Worm (Caenorhabditis elegans) whole organism, early embryonic: ENCODE measurements around the gene Y49E10.27.

ENCODE experiments used
- B0310.2 ChIP-seq: sonication (generic microtip); optimal IDR thresholded peaks from 2 replicates; lab custom pipeline; 2016; ENCODE audit warnings: mild to moderate bottlenecking, missing genetic modification characterization, missing compliant biosample characterization
- F13C5.2 ChIP-seq: sonication (generic microtip); optimal IDR thresholded peaks from 2 replicates; lab custom pipeline; 2017; ENCODE audit warnings: mild to moderate bottlenecking, missing genetic modification characterization, inconsistent platforms, missing compliant biosample characterization
- aly-1 ChIP-seq: sonication (generic microtip); optimal IDR thresholded peaks from 2 replicates; lab custom pipeline; 2016; ENCODE audit warnings: missing genetic modification characterization, missing compliant biosample characterization
- ama-1 ChIP-seq: fragments of 150-350 bp; optimal IDR thresholded peaks from 2 replicates; lab custom pipeline; 2014
- ceh-13 ChIP-seq: fragments of 200-800 bp; sonication (Bioruptor generic); optimal IDR thresholded peaks from 2 replicates; lab custom pipeline; 2018; ENCODE audit warnings: mild to moderate bottlenecking, missing genetic modification characterization, missing compliant biosample characterization
- ceh-36 ChIP-seq: sonication (generic microtip); optimal IDR thresholded peaks from 2 replicates; lab custom pipeline; 2016; ENCODE audit warnings: missing genetic modification characterization, inconsistent platforms, missing compliant biosample characterization
- ets-7 ChIP-seq: sonication (generic microtip); optimal IDR thresholded peaks from 2 replicates; lab custom pipeline; 2016; ENCODE audit warnings: missing genotype, missing genetic modification characterization, missing compliant biosample characterization
- flt-1 ChIP-seq: fragments of 200-800 bp; sonication (Bioruptor generic); IDR thresholded peaks from 2 replicates; pipeline ENCODE4 v1.3.6; 2022; ENCODE audit warnings: missing genetic modification characterization, missing compliant biosample characterization
- hmbx-1 ChIP-seq: sonication (generic microtip); optimal IDR thresholded peaks from 2 replicates; lab custom pipeline; 2016; ENCODE audit warnings: mild to moderate bottlenecking, missing genetic modification characterization, missing compliant biosample characterization
- hmg-4 ChIP-seq: fragments of 200-800 bp; sonication (Bioruptor generic); optimal IDR thresholded peaks from 2 replicates; lab custom pipeline; 2018; ENCODE audit warnings: mild to moderate bottlenecking, missing genetic modification characterization, missing compliant biosample characterization
- hnd-1 ChIP-seq: sonication (generic microtip); optimal IDR thresholded peaks from 2 replicates; lab custom pipeline; 2016; ENCODE audit warnings: missing genetic modification characterization, missing compliant biosample characterization
- pes-1 ChIP-seq: fragments of 200-800 bp; sonication (Bioruptor generic); IDR thresholded peaks from 2 replicates; pipeline ENCODE4 v1.3.6; 2022; ENCODE audit warnings: missing genetic modification reagents, missing genetic modification characterization, missing compliant biosample characterization
- scrt-1 ChIP-seq: fragments of 200-800 bp; sonication (Bioruptor generic); IDR thresholded peaks from 2 replicates; pipeline ENCODE4 v1.3.6; 2022; ENCODE audit warnings: missing genetic modification characterization, missing compliant biosample characterization
- sea-1 ChIP-seq: fragments of 200-800 bp; sonication (Bioruptor generic); conservative IDR thresholded peaks from 2 replicates; pipeline ENCODE4 v1.3.6; 2022; ENCODE audit warnings: missing genetic modification characterization, missing compliant biosample characterization
- tbx-11 ChIP-seq: fragments of 200-800 bp; sonication (Bioruptor generic); IDR thresholded peaks from 2 replicates; pipeline ENCODE4 v1.3.6; 2022; ENCODE audit warnings: missing genetic modification characterization, missing compliant biosample characterization
- tbx-37 ChIP-seq: fragments of 200-800 bp; sonication (Bioruptor generic); conservative IDR thresholded peaks from 2 replicates; pipeline ENCODE4 v1.3.6; 2022; ENCODE audit warnings: missing genetic modification reagents, missing genetic modification characterization, missing compliant biosample characterization
- tra-4 ChIP-seq: sonication (generic microtip); optimal IDR thresholded peaks from 2 replicates; lab custom pipeline; 2017; ENCODE audit warnings: missing genetic modification characterization, missing compliant biosample characterization

The Y49E10.27 gene

ce11 chrIII:12455651-12456420, 21.6 kb downstream of the Y49E10.27 start:
- TF ChIP-seq F13C5.2 (tag; lab: Kevin White, UChicago), result no peak
- TF ChIP-seq pes-1, result no peak
- TF ChIP-seq tra-4 (tag; lab: Kevin White, UChicago), result no peak
- TF ChIP-seq ceh-36 (tag; lab: Kevin White, UChicago), result no peak
- no peak for TF ChIP-seq sea-1 (GFP tag; lab: Robert Waterston, UW)
- no peak for TF ChIP-seq aly-1
- no peak for TF ChIP-seq hmbx-1 (tag; lab: Kevin White, UChicago)
- TF ChIP-seq flt-1 (GFP tag; lab: Robert Waterston, UW), result no peak
- TF ChIP-seq hmg-4, result no peak
- TF ChIP-seq ama-1 (lab: Kevin White, UChicago), result no peak
- TF ChIP-seq B0310.2 (tag; lab: Kevin White, UChicago), result no peak
- TF ChIP-seq scrt-1 (GFP tag; lab: Robert Waterston, UW), result no peak
- no peak for TF ChIP-seq tbx-37
- no peak for TF ChIP-seq hnd-1 (tag; lab: Kevin White, UChicago)
- TF ChIP-seq ceh-13 (GFP tag; lab: Kevin White, UChicago), result no peak

DNA sequence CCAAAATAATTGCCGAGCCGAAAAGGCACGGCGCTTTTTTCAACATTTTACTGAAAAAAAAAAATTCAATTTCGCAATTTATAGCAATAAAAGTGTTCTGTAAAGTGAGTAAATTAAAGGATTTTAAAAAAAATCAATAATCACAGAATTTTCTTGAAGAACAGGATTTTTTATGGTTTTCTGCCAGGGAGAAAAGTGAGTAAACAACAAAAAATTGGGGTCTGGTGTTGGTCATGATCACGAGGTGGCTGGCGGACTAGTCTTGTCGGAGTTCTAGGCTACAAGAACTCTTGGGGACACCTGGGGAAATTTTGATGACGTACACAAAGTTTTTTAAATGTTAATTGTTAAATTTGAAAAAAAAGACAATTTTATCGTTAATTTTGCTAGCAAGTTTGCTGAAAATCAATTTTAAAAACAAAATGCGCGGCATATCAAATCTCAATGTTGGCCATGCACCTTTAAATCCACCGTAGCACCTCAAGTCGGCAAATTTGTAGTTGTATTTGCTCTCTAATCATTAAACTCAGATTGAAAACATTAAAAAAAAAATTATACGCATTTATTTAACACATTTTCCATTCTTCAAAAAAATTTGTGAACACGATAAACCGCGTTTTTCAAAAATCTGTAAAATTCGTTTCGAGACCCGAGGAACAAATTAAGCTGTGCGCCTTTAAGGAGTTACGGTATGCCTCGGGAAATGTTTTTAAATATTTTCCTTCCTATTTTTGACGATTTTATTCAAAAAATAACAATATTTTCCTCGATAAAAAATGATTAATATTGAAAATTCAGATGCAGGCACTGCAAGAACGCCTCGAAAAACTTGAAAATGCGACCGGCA, 22.8 kb downstream of the Y49E10.27 start, which contains the start of the genes scav-3 and Y49E10.21:
TSS of gene scav-3 (minus strand) at position 50 of the 847 bp plus-strand sequence.
TSS of gene Y49E10.21 (plus strand) at position 797 of the 847 bp plus-strand sequence.
- TF ChIP-seq pes-1, result no peak
- no peak for TF ChIP-seq ceh-13 (GFP tag; lab: Kevin White, UChicago)
- TF ChIP-seq F13C5.2 (tag; lab: Kevin White, UChicago), result no peak
- no peak for TF ChIP-seq ceh-36 (tag; lab: Kevin White, UChicago)
- TF ChIP-seq hmbx-1 (tag; lab: Kevin White, UChicago), result no peak
- no peak for TF ChIP-seq tbx-11 (GFP tag; lab: Robert Waterston, UW)
- no peak for TF ChIP-seq ama-1 (lab: Kevin White, UChicago)
- TF ChIP-seq tbx-37, result no peak
- no peak for TF ChIP-seq flt-1 (GFP tag; lab: Robert Waterston, UW)
- no peak for TF ChIP-seq sea-1 (GFP tag; lab: Robert Waterston, UW)
- no peak for TF ChIP-seq hnd-1 (tag; lab: Kevin White, UChicago)
- TF ChIP-seq B0310.2 (tag; lab: Kevin White, UChicago), result no peak
- TF ChIP-seq hmg-4, result no peak
- no peak for TF ChIP-seq scrt-1 (GFP tag; lab: Robert Waterston, UW)

DNA sequence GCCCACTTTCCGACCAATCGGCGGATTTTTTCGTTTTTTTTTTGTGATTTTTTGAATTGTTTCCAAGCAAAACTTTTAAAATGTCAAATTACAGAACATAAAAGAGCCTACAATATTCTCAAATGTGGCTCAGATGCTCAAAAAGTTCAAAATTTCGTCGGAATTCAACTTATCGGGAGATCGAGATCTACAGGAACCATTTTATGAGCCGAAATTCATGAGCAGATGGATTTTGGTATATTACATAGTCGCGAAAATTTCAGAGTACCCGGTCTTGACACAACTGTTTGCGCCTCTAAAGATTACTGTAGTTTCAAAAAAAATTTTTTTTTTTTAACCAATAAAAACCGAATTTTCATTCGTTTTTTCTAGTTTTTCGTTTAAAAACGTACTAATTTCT, 24.8 kb downstream of the Y49E10.27 start:
- TF ChIP-seq flt-1 (GFP tag; lab: Robert Waterston, UW), result no peak
- TF ChIP-seq sea-1 (GFP tag; lab: Robert Waterston, UW), result no peak
- no peak for TF ChIP-seq hnd-1 (tag; lab: Kevin White, UChicago)
- no peak for TF ChIP-seq F13C5.2 (tag; lab: Kevin White, UChicago)
- TF ChIP-seq scrt-1 (GFP tag; lab: Robert Waterston, UW), result no peak
- no peak for TF ChIP-seq aly-1
- TF ChIP-seq ets-7, result no peak
- TF ChIP-seq ama-1 (lab: Kevin White, UChicago), result no peak
- no peak for TF ChIP-seq tbx-11 (GFP tag; lab: Robert Waterston, UW)
- TF ChIP-seq hmg-4, result no peak
- TF ChIP-seq tbx-37, result no peak
- no peak for TF ChIP-seq hmbx-1 (tag; lab: Kevin White, UChicago)
- no peak for TF ChIP-seq tra-4 (tag; lab: Kevin White, UChicago)
- TF ChIP-seq pes-1, result no peak
- no peak for TF ChIP-seq ceh-13 (GFP tag; lab: Kevin White, UChicago)
- no peak for TF ChIP-seq ceh-36 (tag; lab: Kevin White, UChicago)
- no peak for TF ChIP-seq B0310.2 (tag; lab: Kevin White, UChicago)

ce11 chrIII:12466310-12466709, 32.1 kb downstream of the Y49E10.27 start, which contains the start of gene pstk-1:
pstk-1 (plus strand) TSS chrIII:12466610.
- TF ChIP-seq tbx-11 (GFP tag; lab: Robert Waterston, UW) (no peak), F13C5.2 (tag; lab: Kevin White, UChicago) (no peak), flt-1 (GFP tag; lab: Robert Waterston, UW) (no peak), tbx-37 (no peak), sea-1 (GFP tag; lab: Robert Waterston, UW) (no peak), tra-4 (tag; lab: Kevin White, UChicago) (no peak), aly-1 (no peak), ama-1 (lab: Kevin White, UChicago) (no peak), hnd-1 (tag; lab: Kevin White, UChicago) (no peak), B0310.2 (tag; lab: Kevin White, UChicago) (no peak), hmg-4 (no peak)

DNA sequence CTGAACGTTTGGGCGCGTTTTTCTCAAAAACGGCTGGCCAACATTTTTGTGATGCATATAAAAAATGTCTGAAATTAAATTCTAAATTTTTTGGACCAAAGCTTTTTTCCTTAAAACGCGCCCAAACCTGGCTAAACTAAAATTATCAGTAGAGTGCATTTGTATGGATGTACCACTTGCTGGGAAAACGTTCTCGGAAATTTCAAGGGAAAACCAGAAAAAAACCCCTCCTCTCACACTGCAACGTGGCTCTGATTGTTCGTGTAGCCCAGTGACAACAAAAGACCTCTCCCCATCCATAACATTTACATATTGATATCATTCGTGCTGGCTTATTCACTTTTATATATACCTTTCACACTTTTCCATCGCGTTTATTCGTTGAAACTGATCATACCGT, 34.7 kb downstream of the Y49E10.27 start, which contains the start of gene Y49E10.29:
TSS of gene Y49E10.29 (plus strand) at position 301 of the 400 bp plus-strand sequence.
- TF ChIP-seq ama-1 (lab: Kevin White, UChicago) (no peak), flt-1 (GFP tag; lab: Robert Waterston, UW) (no peak), pes-1 (no peak), ceh-13 (GFP tag; lab: Kevin White, UChicago) (no peak), ets-7 (no peak), tbx-11 (GFP tag; lab: Robert Waterston, UW) (no peak), ceh-36 (tag; lab: Kevin White, UChicago) (no peak), sea-1 (GFP tag; lab: Robert Waterston, UW) (no peak), scrt-1 (GFP tag; lab: Robert Waterston, UW) (no peak), hmbx-1 (tag; lab: Kevin White, UChicago) (no peak), hmg-4 (no peak), aly-1 (no peak), tbx-37 (no peak), tra-4 (tag; lab: Kevin White, UChicago) (no peak), B0310.2 (tag; lab: Kevin White, UChicago) (no peak), hnd-1 (tag; lab: Kevin White, UChicago) (no peak), F13C5.2 (tag; lab: Kevin White, UChicago) (no peak)

DNA sequence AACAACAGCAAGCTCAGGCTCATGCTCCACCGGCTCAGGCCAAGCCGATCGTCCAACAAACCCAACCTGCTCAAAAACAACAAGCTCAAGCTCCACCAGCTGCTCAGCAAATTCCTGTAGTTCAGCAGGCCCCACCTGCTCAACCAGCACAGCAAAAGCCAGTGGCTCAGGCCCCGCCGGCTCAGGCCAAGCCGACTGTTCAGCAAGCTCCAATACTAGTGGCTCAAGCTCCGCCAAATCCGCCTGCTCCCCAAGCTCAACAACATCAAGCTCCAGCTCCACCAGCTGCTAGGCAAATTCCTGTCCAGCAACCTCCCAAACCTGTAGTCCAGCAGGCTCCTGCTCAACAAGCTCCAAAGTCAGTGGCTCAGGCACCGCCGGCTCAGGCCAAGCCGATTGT, 35.6 kb downstream of the Y49E10.27 start:
- TF ChIP-seq ets-7 (no peak), pes-1 (no peak), tra-4 (tag; lab: Kevin White, UChicago) (no peak), sea-1 (GFP tag; lab: Robert Waterston, UW) (no peak), flt-1 (GFP tag; lab: Robert Waterston, UW) (no peak), hnd-1 (tag; lab: Kevin White, UChicago) (no peak), hmg-4 (no peak), ceh-13 (GFP tag; lab: Kevin White, UChicago) (no peak), F13C5.2 (tag; lab: Kevin White, UChicago) (no peak), tbx-11 (GFP tag; lab: Robert Waterston, UW) (no peak), aly-1 (no peak), tbx-37 (no peak), ama-1 (lab: Kevin White, UChicago) (no peak), hmbx-1 (tag; lab: Kevin White, UChicago) (no peak), B0310.2 (tag; lab: Kevin White, UChicago) (no peak)
